Fruit fly (Drosophila melanogaster) whole organism, pupa: Measurements from ENCODE around the gene DnaJ-H.
A peak's percentile ranks its signal among the peaks of the same experiment; 100 is the strongest.

Experiments used
- CG34367 ChIP-seq: fragments of 200-800 bp; sonication (Bioruptor generic); optimal IDR thresholded peaks from 2 replicates; lab custom pipeline; 2018; ENCODE audit warnings: missing biosample characterization, mild to moderate bottlenecking, missing genetic modification characterization
- CG8301 ChIP-seq: fragments of 200-800 bp; sonication (Bioruptor generic); optimal IDR thresholded peaks from 2 replicates; lab custom pipeline; 2018; ENCODE audit warnings: missing biosample characterization, mild to moderate bottlenecking, missing genetic modification characterization
- D1 ChIP-seq: fragments of 200-800 bp; sonication (Bioruptor generic); optimal IDR thresholded peaks from 2 replicates; lab custom pipeline; 2018; ENCODE audit warnings: missing biosample characterization, mild to moderate bottlenecking, missing genetic modification characterization, moderate library complexity
- EcR ChIP-seq: fragments of 200-800 bp; sonication (Bioruptor generic); optimal IDR thresholded peaks from 3 replicates; lab custom pipeline; 2019; ENCODE audit warnings: missing biosample characterization, missing genetic modification characterization, mild to moderate bottlenecking, moderate library complexity, missing genetic modification reagents
- Ets98B ChIP-seq: fragments of 200-800 bp; sonication (Bioruptor generic); IDR thresholded peaks from 2 replicates; pipeline ENCODE4 v1.3.6; 2022; ENCODE audit warnings: missing biosample characterization, missing genetic modification characterization
- Pif1B ChIP-seq: fragments of 200-800 bp; sonication (Bioruptor generic); optimal IDR thresholded peaks from 3 replicates; lab custom pipeline; 2016; ENCODE audit warnings: missing biosample characterization, missing genetic modification characterization

DNA sequence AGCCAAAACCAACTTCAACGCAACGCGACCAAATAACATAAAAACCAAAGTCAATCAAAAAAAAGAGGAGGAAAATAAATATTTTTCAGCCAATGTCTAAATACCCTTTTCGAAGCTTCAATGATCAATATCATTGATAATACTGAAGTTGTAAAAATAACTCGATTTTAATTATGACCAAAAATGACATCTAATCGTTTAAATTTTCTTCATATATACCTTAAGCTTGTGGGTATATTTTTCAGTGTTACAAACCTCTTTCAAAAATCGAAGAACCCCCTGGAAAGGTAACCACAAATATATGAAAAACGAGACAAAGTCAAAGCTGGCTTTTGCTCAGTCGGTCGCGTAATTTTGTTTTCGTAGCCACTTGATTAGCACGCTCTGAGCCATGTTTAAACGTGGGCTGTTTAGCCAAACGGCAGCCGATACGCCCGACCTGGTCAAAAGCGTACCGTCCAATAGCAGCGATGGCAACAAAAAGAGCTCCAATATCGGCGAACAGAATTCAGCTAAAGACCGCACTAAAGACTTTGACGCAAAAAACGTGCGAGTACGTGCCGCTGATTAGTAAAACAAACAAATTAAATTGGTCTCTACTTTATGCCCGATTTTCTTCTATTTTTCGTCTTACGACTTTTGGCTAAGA, 20.7 kb downstream of the DnaJ-H start:
- TF ChIP-seq CG34367 (tag; lab: Kevin White, UChicago) (no peak), Ets98B (GFP tag; lab: Robert Waterston, UW) (0 out of 2 replicates have a peak, but pooled peaks have one; percentile 34), Pif1B (GFP tag; lab: Kevin White, UChicago) (peak; percentile 8), D1 (tag; lab: Kevin White, UChicago) (no peak), EcR (no peak), CG8301 (tag; lab: Kevin White, UChicago) (peak; percentile 18)
